Worm (Caenorhabditis elegans): Measurements from ENCODE around the gene C35D10.17.

Gene C35D10.17

ce11 chrIII:4850139-4850538, 16.7 kb upstream of the C35D10.17 start, which contains the start of gene F26A1.1:
Gene F26A1.1 (plus strand): TSS chrIII:4850507.
- TF ChIP-seq lin-54 (GFP tag; optimal IDR thresholded peaks at IDR 0.05) (peak; percentile 21), madf-10 (tag; optimal IDR thresholded peaks at IDR 0.05) (no peak), lsy-27 (tag; optimal IDR thresholded peaks at IDR 0.05; ENCODE audit: borderline replicate concordance, insufficient read depth) (no peak), mxl-1 (tag; optimal IDR thresholded peaks at IDR 0.05) (no peak), efl-1 (GFP tag; optimal IDR thresholded peaks at IDR 0.05) (peak; percentile 4), dpl-1 (GFP tag; optimal IDR thresholded peaks at IDR 0.05) (peak; percentile 14), lsl-1 (GFP tag; optimal IDR thresholded peaks at IDR 0.05) (peak; percentile 43), K12H6.12 (tag; optimal IDR thresholded peaks at IDR 0.05) (no peak), egl-18 (GFP tag; IDR thresholded peaks at IDR 0.05) (no peak), lin-35 (GFP tag; optimal IDR thresholded peaks at IDR 0.05) (peak in 1 of 3 experiments; percentile 29), Y53G8AR.9 (GFP tag; conservative IDR thresholded peaks at IDR 0.05) (no peak), ceh-91 (GFP tag; IDR thresholded peaks at IDR 0.05) (no peak), aptf-2 (GFP tag; conservative IDR thresholded peaks at IDR 0.05) (no peak), ztf-3 (GFP tag; optimal IDR thresholded peaks at IDR 0.05) (no peak), sdz-38 (tag; optimal IDR thresholded peaks at IDR 0.05) (no peak), F33H1.4 (GFP tag; IDR thresholded peaks at IDR 0.05) (no peak), K11D2.4 (GFP tag; IDR thresholded peaks at IDR 0.05) (no peak), ztf-26 (tag; optimal IDR thresholded peaks at IDR 0.05) (no peak), F23B12.7 (tag; optimal IDR thresholded peaks at IDR 0.05; ENCODE audit: insufficient read depth) (no peak), tbx-9 (tag; optimal IDR thresholded peaks at IDR 0.05; ENCODE audit: borderline replicate concordance) (no peak)

ce11 chrIII:4852025-4852424, 14.8 kb upstream of the C35D10.17 start, which contains the start of gene ced-4:
Gene ced-4 (plus strand): TSS chrIII:4852325.
- 0 out of 2 replicates have a peak, but pooled peaks have one; percentile 32 for TF ChIP-seq madf-3 (GFP tag; IDR thresholded peaks at IDR 0.05)
- peak in 1 of 3 experiments; percentile 1 for TF ChIP-seq lin-35 (GFP tag; optimal IDR thresholded peaks at IDR 0.05)
- TF ChIP-seq hmg-20 (GFP tag; IDR thresholded peaks at IDR 0.05), result no peak

- TF ChIP-seq sdz-38 (tag; optimal IDR thresholded peaks at IDR 0.05), result no peak
- no peak for TF ChIP-seq pha-4 (tag; optimal IDR thresholded peaks at IDR 0.05)
- no peak for TF ChIP-seq repo-1 (tag; optimal IDR thresholded peaks at IDR 0.05)
- TF ChIP-seq sea-2 (GFP tag; IDR thresholded peaks at IDR 0.05), result no peak
- TF ChIP-seq athp-1 (tag; optimal IDR thresholded peaks at IDR 0.05), result no peak
- no peak for TF ChIP-seq xnd-1 (tag; optimal IDR thresholded peaks at IDR 0.05)
- TF ChIP-seq Y95B8A.8 (GFP tag; IDR thresholded peaks at IDR 0.05), result no peak
- TF ChIP-seq ceh-58 (GFP tag; IDR thresholded peaks at IDR 0.05), result no peak
- TF ChIP-seq B0336.3 (GFP tag; IDR thresholded peaks at IDR 0.05), result no peak
- no peak for TF ChIP-seq hmg-20 (GFP tag; IDR thresholded peaks at IDR 0.05)
- TF ChIP-seq aptf-2 (GFP tag; conservative IDR thresholded peaks at IDR 0.05), result no peak
- no peak for TF ChIP-seq Y56A3A.18 (GFP tag; IDR thresholded peaks at IDR 0.05)
- TF ChIP-seq Y67H2A.10 (GFP tag; conservative IDR thresholded peaks at IDR 0.05), result no peak
- no peak for TF ChIP-seq lin-40 (tag; optimal IDR thresholded peaks at IDR 0.05)
- TF ChIP-seq akir-1 (GFP tag; optimal IDR thresholded peaks at IDR 0.05), result no peak
- no peak for TF ChIP-seq Y79H2A.3 (GFP tag; conservative IDR thresholded peaks at IDR 0.05)
- no peak for TF ChIP-seq atf-7 (tag; optimal IDR thresholded peaks at IDR 0.05)
These were observed 11.9 kb upstream of the C35D10.17 start, which contains the start of gene C35D10.8 for ce11 chrIII:4854918-4855317. Gene C35D10.8 (plus strand): TSS chrIII:4855218.

Measured in whole organism, young adult.